Worm (Caenorhabditis elegans) whole organism, L3 larva: ENCODE measurements around the gene C36B7.5.

Experiments
- ZK546.5 ChIP-seq: sonication (generic microtip); optimal IDR thresholded peaks from 2 replicates; lab custom pipeline; 2017; ENCODE audit warnings: missing biosample characterization, missing genetic modification characterization
- aly-2 ChIP-seq: fragments of 150-350 bp; optimal IDR thresholded peaks from 2 replicates; lab custom pipeline; 2014; ENCODE audit warnings: missing biosample characterization, missing genetic modification characterization
- ama-1 ChIP-seq: fragments of 150-350 bp; optimal IDR thresholded peaks from 2 replicates; lab custom pipeline; 2018
- ceh-16 ChIP-seq: sonication (generic microtip); optimal IDR thresholded peaks from 2 replicates; lab custom pipeline; 2017; ENCODE audit warnings: missing biosample characterization, missing genetic modification characterization
- ceh-28 ChIP-seq: fragments of 150-350 bp; optimal IDR thresholded peaks from 2 replicates; lab custom pipeline; 2014; ENCODE audit warnings: missing biosample characterization, missing genetic modification reagents, missing genetic modification characterization
- ceh-9 ChIP-seq: sonication (generic microtip); optimal IDR thresholded peaks from 2 replicates; lab custom pipeline; 2018; ENCODE audit warnings: missing biosample characterization, missing genetic modification characterization
- daf-12 ChIP-seq: fragments of 150-350 bp; optimal IDR thresholded peaks from 2 replicates; lab custom pipeline; 2014; ENCODE audit warnings: missing biosample characterization, missing genetic modification reagents, missing genetic modification characterization
- egl-27 ChIP-seq: sonication (generic microtip); optimal IDR thresholded peaks from 4 replicates; lab custom pipeline; 2017; ENCODE audit warnings: missing biosample characterization, missing genetic modification reagents, missing genetic modification characterization
- egl-5 ChIP-seq: fragments of 150-350 bp; optimal IDR thresholded peaks from 2 replicates; lab custom pipeline; 2017; ENCODE audit warnings: missing biosample characterization, missing genetic modification reagents, missing genetic modification characterization, inconsistent platforms
- elt-1 ChIP-seq: fragments of 150-350 bp; optimal IDR thresholded peaks from 2 replicates; lab custom pipeline; 2014; ENCODE audit warnings: missing biosample characterization, missing genetic modification characterization
- elt-2 ChIP-seq: sonication (generic microtip); optimal IDR thresholded peaks from 2 replicates; lab custom pipeline; 2016; ENCODE audit warnings: missing genetic modification reagents, mild to moderate bottlenecking, missing genetic modification characterization, missing compliant biosample characterization
- eor-1 ChIP-seq, 2 experiments: fragments of 150-350 bp; optimal IDR thresholded peaks; 2 replicates each; lab custom pipeline; 2014 to 2018; ENCODE audit warnings: missing biosample characterization in 2 of 2, missing genetic modification characterization in 2 of 2
- fkh-2 ChIP-seq: fragments of 150-350 bp; optimal IDR thresholded peaks from 2 replicates; lab custom pipeline; 2014; ENCODE audit warnings: missing biosample characterization, missing genetic modification reagents, missing genetic modification characterization
- fos-1 ChIP-seq: fragments of 150-350 bp; optimal IDR thresholded peaks from 2 replicates; lab custom pipeline; 2014; ENCODE audit warnings: missing biosample characterization, missing genetic modification characterization
- hmg-11 ChIP-seq: sonication (generic microtip); optimal IDR thresholded peaks from 2 replicates; lab custom pipeline; 2016; ENCODE audit warnings: missing genetic modification characterization, missing compliant biosample characterization
- jun-1 ChIP-seq: fragments of 150-350 bp; optimal IDR thresholded peaks from 2 replicates; lab custom pipeline; 2014; ENCODE audit warnings: missing biosample characterization, missing genetic modification reagents, missing genetic modification characterization
- lin-15B ChIP-seq: fragments of 150-350 bp; optimal IDR thresholded peaks from 2 replicates; lab custom pipeline; 2014; ENCODE audit warnings: missing biosample characterization, missing genetic modification characterization
- lin-39 ChIP-seq: fragments of 150-350 bp; optimal IDR thresholded peaks from 2 replicates; lab custom pipeline; 2018; ENCODE audit warnings: missing biosample characterization, missing genetic modification reagents, missing genetic modification characterization
- lsy-12 ChIP-seq: sonication (generic microtip); optimal IDR thresholded peaks from 2 replicates; lab custom pipeline; 2016; ENCODE audit warnings: mild to moderate bottlenecking, missing genetic modification characterization, missing compliant biosample characterization
- mdl-1 ChIP-seq: fragments of 150-350 bp; optimal IDR thresholded peaks from 2 replicates; lab custom pipeline; 2014; ENCODE audit warnings: missing biosample characterization, missing genetic modification characterization
- nfya-1 ChIP-seq: sonication (generic microtip); optimal IDR thresholded peaks from 2 replicates; lab custom pipeline; 2017; ENCODE audit warnings: missing genetic modification characterization, mild to moderate bottlenecking, missing compliant biosample characterization, antibody characterized with exemption, moderate library complexity; ENCODE audit not compliant: insufficient read depth
- nhr-11 ChIP-seq: fragments of 150-350 bp; optimal IDR thresholded peaks from 2 replicates; lab custom pipeline; 2014; ENCODE audit warnings: missing biosample characterization, missing genetic modification characterization
- nhr-12 ChIP-seq: fragments of 150-350 bp; optimal IDR thresholded peaks from 2 replicates; lab custom pipeline; 2014; ENCODE audit warnings: missing biosample characterization, missing genetic modification characterization
- nhr-23 ChIP-seq: fragments of 150-350 bp; optimal IDR thresholded peaks from 2 replicates; lab custom pipeline; 2014; ENCODE audit warnings: missing biosample characterization, missing genetic modification reagents, missing genetic modification characterization
- nhr-237 ChIP-seq: fragments of 150-350 bp; optimal IDR thresholded peaks from 2 replicates; lab custom pipeline; 2014; ENCODE audit warnings: missing biosample characterization, missing genetic modification characterization
- nhr-25 ChIP-seq: sonication (generic microtip); optimal IDR thresholded peaks from 2 replicates; lab custom pipeline; 2017; ENCODE audit warnings: missing biosample characterization, missing genetic modification characterization
- nhr-28 ChIP-seq: fragments of 150-350 bp; optimal IDR thresholded peaks from 2 replicates; lab custom pipeline; 2014; ENCODE audit warnings: missing biosample characterization, missing genetic modification characterization
- nhr-43 ChIP-seq: sonication (generic microtip); optimal IDR thresholded peaks from 2 replicates; lab custom pipeline; 2016; ENCODE audit warnings: mild to moderate bottlenecking, missing genetic modification characterization, missing compliant biosample characterization; ENCODE audit not compliant: poor library complexity, severe bottlenecking
- nhr-67 ChIP-seq: fragments of 150-350 bp; optimal IDR thresholded peaks from 2 replicates; lab custom pipeline; 2014; ENCODE audit warnings: missing biosample characterization, missing genetic modification characterization
- nhr-76 ChIP-seq: fragments of 150-350 bp; sonication (generic microtip); optimal IDR thresholded peaks from 5 replicates; lab custom pipeline; 2014; ENCODE audit warnings: missing biosample characterization, missing genetic modification characterization
- nhr-77 ChIP-seq: fragments of 150-350 bp; optimal IDR thresholded peaks from 2 replicates; lab custom pipeline; 2014; ENCODE audit warnings: missing biosample characterization, missing genetic modification characterization
- pha-4 ChIP-seq: fragments of 150-350 bp; optimal IDR thresholded peaks from 2 replicates; lab custom pipeline; 2014; ENCODE audit warnings: missing biosample characterization, missing genetic modification reagents, missing genetic modification characterization
- pqm-1 ChIP-seq: fragments of 150-350 bp; optimal IDR thresholded peaks from 2 replicates; lab custom pipeline; 2017; ENCODE audit warnings: missing biosample characterization, missing genetic modification characterization, inconsistent platforms
- sea-2 ChIP-seq: fragments of 150-350 bp; sonication (generic microtip); optimal IDR thresholded peaks from 4 replicates; lab custom pipeline; 2014; ENCODE audit warnings: missing biosample characterization, missing genetic modification reagents, missing genetic modification characterization
- skn-1 ChIP-seq: fragments of 150-350 bp; optimal IDR thresholded peaks from 2 replicates; lab custom pipeline; 2014; ENCODE audit warnings: missing biosample characterization, missing genetic modification characterization
- snpc-4 ChIP-seq: fragments of 150-350 bp; optimal IDR thresholded peaks from 2 replicates; lab custom pipeline; 2014; ENCODE audit warnings: missing biosample characterization, missing genetic modification characterization
- zag-1 ChIP-seq: fragments of 150-350 bp; optimal IDR thresholded peaks from 2 replicates; lab custom pipeline; 2014; ENCODE audit warnings: missing biosample characterization, missing genetic modification characterization
- ztf-11 ChIP-seq: fragments of 150-350 bp; optimal IDR thresholded peaks from 2 replicates; lab custom pipeline; 2014; ENCODE audit warnings: missing biosample characterization, missing genetic modification characterization
- ztf-4 ChIP-seq: fragments of 150-350 bp; optimal IDR thresholded peaks from 2 replicates; lab custom pipeline; 2014; ENCODE audit warnings: missing biosample characterization, missing genetic modification characterization

Gene C36B7.5

ce11 chrX:7101477-7101876, 5.2 kb upstream of the C36B7.5 start, which contains the start of gene C36B7.3:
Gene C36B7.3 (plus strand): TSS chrX:7101777.
- no peak for TF ChIP-seq eor-1 (tag; optimal IDR thresholded peaks at IDR 0.05; lab: Kevin White, UChicago)
- TF ChIP-seq nhr-11, result no peak
- no peak for TF ChIP-seq nhr-76
- TF ChIP-seq ama-1 (lab: Kevin White, UChicago), result no peak
- TF ChIP-seq lin-39 (tag; lab: Kevin White, UChicago), result no peak
- no peak for TF ChIP-seq ztf-11
- no peak for TF ChIP-seq nhr-25 (tag; lab: Kevin White, UChicago)
- TF ChIP-seq pha-4, result no peak
- TF ChIP-seq nhr-43, result no peak
- TF ChIP-seq nhr-77 (tag; lab: Kevin White, UChicago), result no peak
- TF ChIP-seq fos-1 (tag; lab: Kevin White, UChicago), result no peak
- no peak for TF ChIP-seq ZK546.5
- no peak for TF ChIP-seq lin-15B (tag; lab: Kevin White, UChicago)
- TF ChIP-seq nfya-1 (tag; lab: Kevin White, UChicago), result no peak
- TF ChIP-seq ceh-16 (tag; lab: Kevin White, UChicago), result no peak

ce11 chrX:7100290-7100689, 4.0 kb upstream of the C36B7.5 start, which contains the start of gene C36B7.6:
Gene C36B7.6 (minus strand): TSS chrX:7100338.
- TF ChIP-seq lin-39 (tag; lab: Kevin White, UChicago) (no peak), lin-15B (tag; lab: Kevin White, UChicago) (peak; percentile 49), nhr-12 (tag; lab: Kevin White, UChicago) (no peak), nhr-28 (tag; lab: Kevin White, UChicago) (no peak), ceh-28 (tag; lab: Kevin White, UChicago) (no peak), lsy-12 (tag; lab: Kevin White, UChicago) (no peak), snpc-4 (tag; lab: Kevin White, UChicago) (peak; percentile 17), aly-2 (tag; lab: Kevin White, UChicago) (no peak), nhr-23 (tag; lab: Kevin White, UChicago) (peak; percentile 36), ZK546.5 (no peak), ztf-11 (no peak), nhr-25 (tag; lab: Kevin White, UChicago) (peak; percentile 52), nhr-77 (tag; lab: Kevin White, UChicago) (no peak), mdl-1 (no peak), nhr-237 (tag; lab: Kevin White, UChicago) (no peak), nhr-67 (no peak), elt-2 (tag; lab: Kevin White, UChicago) (peak; percentile 36), pqm-1 (tag; lab: Kevin White, UChicago) (peak; percentile 30)

- TF ChIP-seq egl-5 (tag; lab: Kevin White, UChicago) (no peak), lin-39 (tag; lab: Kevin White, UChicago) (no peak), skn-1 (tag; lab: Kevin White, UChicago) (no peak), sea-2 (GFP tag; lab: Kevin White, UChicago) (no peak), nhr-237 (tag; lab: Kevin White, UChicago) (no peak), jun-1 (tag; lab: Kevin White, UChicago) (no peak), nhr-77 (tag; lab: Kevin White, UChicago) (no peak), egl-27 (tag; lab: Kevin White, UChicago) (no peak), nhr-11 (no peak), nfya-1 (tag; lab: Kevin White, UChicago) (no peak), hmg-11 (tag; lab: Kevin White, UChicago) (no peak), ztf-11 (no peak), fkh-2 (tag; lab: Kevin White, UChicago) (no peak), zag-1 (tag; lab: Kevin White, UChicago) (no peak), ceh-9 (tag; lab: Kevin White, UChicago) (no peak), snpc-4 (tag; lab: Kevin White, UChicago) (no peak), elt-1 (tag; lab: Kevin White, UChicago) (no peak), nhr-23 (tag; lab: Kevin White, UChicago) (no peak)
Measured at ce11 chrX:7099049-7099448, 2.8 kb upstream of the C36B7.5 start.

- no peak for TF ChIP-seq nfya-1 (tag; lab: Kevin White, UChicago)
- no peak for TF ChIP-seq nhr-237 (tag; lab: Kevin White, UChicago)
- no peak for TF ChIP-seq nhr-43
- no peak for TF ChIP-seq daf-12
- TF ChIP-seq ceh-9 (tag; lab: Kevin White, UChicago), result no peak
- TF ChIP-seq ztf-4 (tag; lab: Kevin White, UChicago), result no peak
- TF ChIP-seq elt-2 (tag; lab: Kevin White, UChicago), result no peak
- TF ChIP-seq nhr-25 (tag; lab: Kevin White, UChicago), result no peak
- no peak for TF ChIP-seq nhr-28 (tag; lab: Kevin White, UChicago)
Measured at ce11 chrX:7085912-7086311, 10.3 kb downstream of the C36B7.5 start, which contains the start of gene C36B7.4. Gene C36B7.4 (minus strand): TSS chrX:7086012.
